Worm (Caenorhabditis elegans): Measurements from ENCODE around the gene K08B12.1.

DNA sequence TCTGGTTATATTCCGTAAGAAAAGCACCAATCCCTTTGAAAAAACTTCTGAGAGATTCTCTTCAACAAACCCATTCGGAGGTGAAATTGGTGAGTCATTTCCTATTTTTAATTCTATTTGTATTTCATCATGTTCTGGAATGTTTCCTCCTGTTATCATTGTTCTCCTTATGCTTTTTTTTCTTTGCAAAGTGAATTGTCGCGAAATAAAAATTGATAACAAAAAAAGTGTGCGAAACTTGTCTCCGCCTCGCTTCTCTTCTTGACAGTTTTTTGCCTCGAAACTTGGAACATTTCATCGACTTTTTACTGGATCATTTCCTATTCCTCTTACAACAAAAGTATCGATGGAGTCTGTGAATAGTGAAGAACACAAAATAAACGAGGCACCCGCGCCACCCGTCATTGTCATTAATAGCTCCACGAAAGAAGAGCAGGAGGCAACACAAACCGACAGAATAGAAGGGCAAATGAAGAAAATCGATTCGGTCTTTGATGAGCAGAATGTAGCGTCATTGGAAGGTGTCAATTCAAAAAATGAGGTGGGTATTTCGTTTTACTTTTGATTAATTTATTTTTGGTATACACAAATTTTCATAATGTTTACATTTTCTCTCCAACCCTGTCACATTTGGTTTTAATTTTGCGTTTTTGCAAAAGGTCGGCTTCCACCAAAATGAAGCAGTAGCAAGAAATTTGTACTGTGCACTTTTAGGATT lies 49.1 kb upstream of the K08B12.1 start:
- TF ChIP-seq flt-1 (GFP tag; IDR thresholded peaks at IDR 0.05) (no peak), ref-1 (GFP tag; conservative IDR thresholded peaks at IDR 0.05) (no peak), med-1 (GFP tag; optimal IDR thresholded peaks at IDR 0.05; ENCODE audit: insufficient read depth) (no peak), ztf-29 (GFP tag; IDR thresholded peaks at IDR 0.05) (no peak)

Data from whole organism, midembryonic.